Worm (Caenorhabditis elegans) whole organism, L4/young adult: ENCODE measurements around the gene Y39G8C.2.

Source experiments
- W03F9.2 ChIP-seq: fragments of 150-350 bp; optimal IDR thresholded peaks from 2 replicates; lab custom pipeline; 2014; ENCODE audit warnings: missing biosample characterization, missing genetic modification characterization
- dao-5 ChIP-seq: sonication (generic microtip); optimal IDR thresholded peaks from 2 replicates; lab custom pipeline; 2016; ENCODE audit warnings: missing genotype, missing genetic modification characterization, moderate library complexity, missing compliant biosample characterization
- him-1 ChIP-seq: sonication (generic microtip); optimal IDR thresholded peaks from 2 replicates; lab custom pipeline; 2016; ENCODE audit warnings: missing genotype, missing genetic modification reagents, missing genetic modification characterization, missing compliant biosample characterization

The Y39G8C.2 gene

DNA sequence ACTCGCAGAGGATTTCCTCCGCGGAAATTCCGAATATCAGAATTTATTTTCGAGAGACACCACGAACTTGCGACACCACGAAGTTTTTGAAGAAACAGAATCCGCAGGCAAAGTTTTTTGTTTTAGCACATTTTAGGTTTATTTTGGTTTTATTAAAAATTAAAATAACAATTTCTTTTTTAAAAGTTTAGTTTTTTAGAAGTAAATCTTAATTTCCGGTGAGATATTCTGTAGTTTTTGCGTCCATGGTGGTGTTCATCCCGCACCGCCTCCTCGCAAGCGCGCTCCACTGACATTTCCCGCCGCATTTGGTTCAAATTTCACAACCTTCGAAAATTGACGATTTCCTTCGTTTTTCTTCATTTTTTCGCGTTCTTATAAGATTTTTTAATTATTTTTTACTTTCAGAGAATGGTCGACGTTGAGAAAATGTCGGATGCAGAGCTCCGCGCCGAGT lies 34.3 kb downstream of the Y39G8C.2 start, which contains the start of gene lem-2:
lem-2 (plus strand) TSS at position 407 of the 457 bp plus-strand sequence.
- TF ChIP-seq dao-5: no peak
- TF ChIP-seq W03F9.2 (tag; lab: Kevin White, UChicago): peak; percentile 73
- peak; percentile 25 for TF ChIP-seq him-1

DNA sequence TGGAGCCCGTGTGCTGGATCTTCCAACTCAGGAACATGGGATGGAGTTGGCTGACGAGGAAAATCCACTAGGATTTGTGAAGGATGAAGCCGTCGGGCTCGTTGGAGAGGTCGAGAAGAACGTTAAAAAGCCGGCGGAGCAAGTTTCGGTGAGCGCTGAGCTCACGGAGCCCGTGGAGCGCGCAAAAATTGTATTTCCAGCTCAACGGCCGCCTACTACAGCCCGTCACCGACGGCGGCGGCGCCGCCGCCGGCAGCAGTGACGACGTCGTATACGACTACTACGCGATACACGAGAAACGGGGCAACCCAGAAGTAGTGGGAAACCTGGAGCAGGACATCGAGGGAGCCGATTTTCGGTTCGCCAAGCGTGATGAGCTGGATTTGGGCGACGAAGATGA lies 36.5 kb downstream of the Y39G8C.2 start:
- no peak for TF ChIP-seq dao-5
- no peak for TF ChIP-seq W03F9.2 (tag; lab: Kevin White, UChicago)
- no peak for TF ChIP-seq him-1

DNA sequence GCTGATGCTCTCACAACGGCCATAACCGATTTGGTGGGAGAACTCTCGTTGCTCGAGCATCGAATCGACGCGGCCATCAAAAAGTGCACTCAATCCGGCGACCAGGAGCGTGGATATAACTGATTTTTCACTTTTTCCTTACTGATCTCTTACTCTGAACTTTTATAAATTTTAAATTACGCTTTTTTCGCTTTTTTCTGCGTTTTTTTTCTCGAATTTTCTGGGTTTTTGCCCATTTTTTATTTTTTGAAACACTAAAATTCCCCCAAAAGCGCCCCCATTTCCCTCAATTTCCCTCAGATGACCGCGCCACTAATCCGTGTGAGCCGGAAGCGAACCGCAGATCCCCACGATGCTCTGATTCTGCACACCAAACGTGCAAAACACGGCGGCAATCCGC lies 37.0 kb downstream of the Y39G8C.2 start, which contains the start of gene W01G7.4:
W01G7.4 (plus strand) TSS at position 301 of the 400 bp plus-strand sequence.
- TF ChIP-seq him-1 (no peak), W03F9.2 (tag; lab: Kevin White, UChicago) (no peak), dao-5 (no peak)

DNA sequence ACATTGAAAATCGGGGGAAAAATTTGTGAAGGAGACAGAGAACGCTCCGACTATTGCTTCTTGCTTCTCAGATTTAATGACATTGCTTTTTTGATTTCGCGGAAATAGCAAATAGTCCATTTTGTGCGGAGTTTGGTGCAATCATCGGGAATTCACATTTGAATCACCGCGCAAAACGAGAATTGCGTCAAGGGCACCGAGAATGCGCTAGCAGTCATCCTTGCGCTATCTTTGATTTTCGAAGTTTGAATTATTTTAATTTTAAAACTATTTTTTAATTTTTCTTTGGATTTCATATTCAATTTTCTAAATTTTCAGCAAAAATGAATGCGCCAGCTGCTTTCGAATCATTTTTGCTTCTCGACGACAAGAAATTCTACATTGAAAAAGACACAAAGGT lies 37.7 kb downstream of the Y39G8C.2 start, which contains the start of gene rpb-11:
rpb-11 (plus strand) TSS at position 319 of the 400 bp plus-strand sequence.
- TF ChIP-seq W03F9.2 (tag; lab: Kevin White, UChicago) (peak; percentile 93), dao-5 (no peak), him-1 (peak; percentile 39)

DNA sequence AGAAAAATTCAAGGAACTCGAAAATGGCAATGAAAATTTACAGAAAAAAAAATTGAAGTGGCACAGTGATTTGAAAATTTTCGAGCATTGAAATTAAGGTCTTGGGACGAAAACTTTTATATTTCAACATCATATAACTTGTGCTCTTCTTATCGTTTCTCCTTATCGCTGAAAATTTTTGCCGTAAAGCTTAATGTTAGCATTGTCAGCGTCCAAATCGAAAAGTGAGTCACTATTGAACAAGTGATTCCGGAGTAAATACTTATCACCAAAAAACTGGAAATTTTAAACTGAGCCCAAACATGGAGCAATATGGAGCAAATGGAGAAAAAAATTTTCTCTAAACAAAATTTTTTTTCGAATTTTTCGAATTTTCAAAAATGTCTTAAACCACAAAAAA lies 41.7 kb downstream of the Y39G8C.2 start:
- TF ChIP-seq W03F9.2 (tag; lab: Kevin White, UChicago) (no peak), dao-5 (no peak), him-1 (no peak)

DNA sequence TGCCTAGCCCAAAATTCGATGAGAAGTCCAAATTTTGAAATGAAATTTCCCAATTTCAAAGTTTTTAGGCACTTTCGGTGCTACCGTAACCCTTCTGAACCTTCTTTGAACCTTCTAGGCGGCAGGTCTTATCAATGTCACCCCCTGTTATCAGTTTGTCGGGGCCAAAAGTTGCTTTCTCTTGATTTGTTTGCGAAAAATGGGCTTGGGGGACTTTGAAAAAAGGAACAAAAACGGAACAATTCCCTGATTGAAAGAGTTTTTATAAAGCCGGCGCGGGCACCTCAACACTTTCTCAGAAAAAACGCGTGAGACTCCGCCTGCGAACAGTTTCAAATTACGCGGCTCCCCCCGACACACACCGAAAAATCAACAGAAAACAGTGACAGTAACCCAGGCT lies 44.3 kb downstream of the Y39G8C.2 start:
- no peak for TF ChIP-seq dao-5
- TF ChIP-seq him-1: no peak
- TF ChIP-seq W03F9.2 (tag; lab: Kevin White, UChicago): no peak

DNA sequence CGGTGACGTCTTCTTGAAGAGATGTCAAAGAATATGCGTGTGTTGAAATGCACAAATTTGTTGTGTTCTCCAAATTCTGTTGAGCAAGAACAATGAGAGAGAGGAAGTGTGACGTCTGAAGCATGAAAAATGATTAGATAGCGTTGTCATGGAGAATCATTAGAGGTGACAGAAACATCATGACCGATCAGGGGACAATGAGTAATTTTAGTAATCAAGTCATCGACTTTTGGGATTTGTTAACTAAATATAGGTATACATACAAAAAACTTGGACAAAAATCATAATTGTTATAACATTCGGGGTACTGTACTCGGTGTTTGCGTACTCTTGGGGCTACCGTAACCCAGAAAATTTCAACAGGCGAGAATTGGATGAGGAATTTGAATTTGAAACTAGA lies 45.2 kb downstream of the Y39G8C.2 start, which contains the start of gene daf-5:
daf-5 (minus strand) TSS at position 101 of the 400 bp plus-strand sequence.
- TF ChIP-seq dao-5: no peak
- TF ChIP-seq W03F9.2 (tag; lab: Kevin White, UChicago): no peak
- TF ChIP-seq him-1: no peak

DNA sequence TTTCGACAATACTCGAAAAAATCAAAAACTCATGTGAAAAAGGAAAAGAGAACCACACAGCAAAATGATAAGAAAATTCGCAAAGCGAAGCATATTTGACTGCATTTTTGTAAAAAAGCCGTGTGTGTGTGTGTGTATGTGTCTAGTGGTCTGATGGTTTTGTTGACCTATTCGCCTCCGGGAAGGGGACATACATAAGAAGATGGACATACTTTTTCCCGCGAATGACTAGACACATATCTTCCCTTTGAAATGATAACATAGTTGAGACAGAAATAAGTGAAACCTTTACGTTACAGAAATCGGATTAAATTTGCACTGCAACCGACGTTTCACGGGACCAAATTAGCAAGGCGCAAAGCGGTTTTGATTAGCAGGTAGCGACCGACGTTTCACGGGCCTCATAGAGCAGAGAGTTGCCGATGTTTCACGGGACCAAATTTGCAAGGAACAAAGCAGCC lies 45.9 kb downstream of the Y39G8C.2 start:
- TF ChIP-seq dao-5 (no peak), W03F9.2 (tag; lab: Kevin White, UChicago) (no peak), him-1 (no peak)

DNA sequence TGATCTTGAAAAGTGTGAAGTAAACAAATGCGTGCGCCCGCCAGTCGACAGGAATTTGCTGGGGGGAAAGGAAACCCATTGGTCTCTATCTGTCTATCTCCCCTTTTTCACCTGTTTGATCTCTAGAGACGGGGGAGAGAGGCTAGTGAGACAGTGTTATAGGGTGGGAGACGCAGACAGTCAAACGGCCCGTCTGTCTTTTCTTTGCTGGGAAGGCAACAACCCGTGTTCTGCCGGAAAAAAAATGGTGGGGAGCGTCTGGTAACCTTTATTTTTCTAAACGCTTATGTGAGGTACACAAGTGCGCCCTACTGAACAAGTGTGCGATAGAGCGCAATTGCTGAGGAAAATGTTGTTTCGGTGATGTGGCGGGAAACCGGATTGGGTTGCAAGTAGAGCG lies 46.9 kb downstream of the Y39G8C.2 start:
- no peak for TF ChIP-seq him-1
- TF ChIP-seq dao-5: no peak
- TF ChIP-seq W03F9.2 (tag; lab: Kevin White, UChicago): no peak

DNA sequence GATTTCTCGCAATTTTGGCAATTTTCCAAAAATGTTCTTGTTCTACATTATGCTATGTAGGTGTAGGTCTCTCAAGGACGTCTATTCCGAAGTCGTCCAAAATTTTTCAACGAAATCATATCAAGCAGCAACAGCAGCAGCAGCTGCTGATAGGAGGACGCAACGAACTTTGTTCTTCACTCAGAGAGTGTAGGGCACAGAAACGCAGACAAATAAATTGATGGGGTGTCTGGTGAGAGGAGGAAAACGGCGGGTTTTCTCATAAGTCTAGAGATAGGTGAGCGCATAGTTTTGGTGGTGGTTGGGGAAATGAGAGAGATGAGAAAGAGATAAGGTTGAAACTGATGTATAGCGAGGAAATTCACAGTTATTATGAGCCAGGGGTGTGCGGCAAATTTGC lies 48.3 kb downstream of the Y39G8C.2 start:
- TF ChIP-seq him-1 (no peak), W03F9.2 (tag; lab: Kevin White, UChicago) (no peak), dao-5 (no peak)

DNA sequence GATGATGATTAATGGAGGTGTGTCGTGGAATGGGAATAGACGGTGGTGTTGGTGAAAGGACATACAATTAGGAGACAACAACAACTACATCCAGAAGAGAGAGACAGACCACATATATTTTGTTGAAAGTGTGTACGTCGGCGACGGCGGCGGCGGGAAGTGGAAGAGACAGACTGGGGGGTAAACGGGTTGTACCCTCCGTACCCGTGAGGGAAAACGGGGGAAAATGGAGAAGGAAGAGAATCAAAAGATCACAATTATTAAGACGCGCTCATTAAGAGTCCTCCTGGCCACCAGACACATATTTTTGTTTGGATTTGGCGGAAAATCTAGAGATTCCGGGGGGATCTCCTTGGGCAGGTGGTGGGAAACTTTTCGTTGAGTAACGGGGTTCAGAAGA lies 50.9 kb downstream of the Y39G8C.2 start:
- TF ChIP-seq W03F9.2 (tag; lab: Kevin White, UChicago) (no peak), dao-5 (no peak), him-1 (no peak)

DNA sequence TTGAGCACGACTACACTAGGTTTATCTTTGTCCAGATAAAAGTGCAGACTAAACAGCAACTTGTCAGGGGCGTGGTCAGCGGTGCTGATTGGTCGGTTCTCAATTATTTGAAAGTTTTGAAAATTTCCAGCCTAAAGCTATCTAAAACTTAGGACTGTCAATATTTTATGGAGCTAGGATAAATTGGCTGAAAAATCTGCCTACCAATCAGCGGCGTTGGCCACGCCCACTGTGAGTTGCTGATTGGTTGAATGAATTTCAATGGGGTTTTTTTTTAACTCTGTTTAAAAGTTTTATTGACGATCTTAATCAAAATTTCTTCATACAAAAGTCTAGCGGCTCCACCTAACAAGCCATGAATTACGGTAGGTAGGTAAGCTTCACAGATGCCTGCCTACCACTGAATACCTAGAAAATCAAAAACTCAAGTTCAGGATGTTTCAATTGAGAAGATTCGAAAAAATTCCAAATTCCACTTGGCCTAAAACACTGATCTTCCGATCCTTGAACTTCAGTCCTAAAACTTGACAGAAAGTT lies 51.4 kb downstream of the Y39G8C.2 start:
- TF ChIP-seq dao-5 (no peak), him-1 (no peak), W03F9.2 (tag; lab: Kevin White, UChicago) (no peak)
